Fruit fly (Drosophila melanogaster) whole organism, embryonic: ENCODE results near the gene mRpL13.
A peak's percentile ranks its signal among the peaks of the same experiment; 100 is the strongest.

Experiments used
- Awh ChIP-seq: fragments of 200-800 bp; sonication (Bioruptor generic); IDR thresholded peaks from 2 replicates; pipeline ENCODE4, ENCODE4 v1.3.6; 2022; ENCODE audit warnings: missing biosample characterization, missing genetic modification characterization
- B-H1 ChIP-seq: fragments of 200-800 bp; sonication (Bioruptor generic); IDR thresholded peaks from 3 replicates; pipeline ENCODE4 v1.3.6; 2022; ENCODE audit warnings: missing biosample characterization, missing genetic modification characterization
- CG10366 ChIP-seq: fragments of 200-800 bp; sonication (Bioruptor generic); IDR thresholded peaks from 2 replicates; pipeline ENCODE4 v1.3.6; 2022; ENCODE audit warnings: missing biosample characterization, missing genetic modification characterization
- CG10979 ChIP-seq: fragments of 200-800 bp; sonication (Bioruptor generic); optimal IDR thresholded peaks from 2 replicates; lab custom pipeline; 2018; ENCODE audit warnings: missing biosample characterization, mild to moderate bottlenecking, missing genetic modification characterization, moderate library complexity
- CG13296 ChIP-seq: fragments of 200-800 bp; sonication (Bioruptor generic); optimal IDR thresholded peaks from 3 replicates; lab custom pipeline; 2018; ENCODE audit warnings: missing biosample characterization, mild to moderate bottlenecking, missing genetic modification characterization
- CG13424 ChIP-seq: fragments of 200-800 bp; sonication (Bioruptor generic); optimal IDR thresholded peaks from 2 replicates; lab custom pipeline; 2019; ENCODE audit warnings: missing biosample characterization, mild to moderate bottlenecking, missing genetic modification characterization, moderate library complexity
- CG13624 ChIP-seq: fragments of 200-800 bp; sonication (Bioruptor generic); optimal IDR thresholded peaks from 2 replicates; lab custom pipeline; 2016; ENCODE audit warnings: missing biosample characterization, missing genetic modification characterization
- CG14860 ChIP-seq: fragments of 200-800 bp; sonication (Bioruptor generic); IDR thresholded peaks from 3 replicates; pipeline ENCODE4 v1.3.6; 2022; ENCODE audit warnings: missing biosample characterization, missing genetic modification characterization; ENCODE audit not compliant: partially characterized antibody
- CG15011 ChIP-seq: fragments of 200-800 bp; sonication (Bioruptor generic); optimal IDR thresholded peaks from 3 replicates; lab custom pipeline; 2018; ENCODE audit warnings: missing biosample characterization, mild to moderate bottlenecking, missing genetic modification characterization
- CG17328 ChIP-seq: fragments of 200-800 bp; sonication (Bioruptor generic); IDR thresholded peaks from 2 replicates; pipeline ENCODE4 v1.3.6; 2022; ENCODE audit warnings: missing biosample characterization, missing genetic modification characterization
- CG18476 ChIP-seq: fragments of 200-800 bp; sonication (Bioruptor generic); optimal IDR thresholded peaks from 2 replicates; lab custom pipeline; 2016; ENCODE audit warnings: missing biosample characterization, mild to moderate bottlenecking, missing genetic modification characterization
- CG2116 ChIP-seq: fragments of 200-800 bp; sonication (Bioruptor generic); optimal IDR thresholded peaks from 3 replicates; lab custom pipeline; 2018; ENCODE audit warnings: missing biosample characterization, mild to moderate bottlenecking, missing genetic modification characterization
- CG2199 ChIP-seq: fragments of 200-800 bp; sonication (Bioruptor generic); IDR thresholded peaks from 3 replicates; pipeline ENCODE4 v1.3.6; 2022; ENCODE audit warnings: missing biosample characterization, missing genetic modification characterization
- CG2202 ChIP-seq: fragments of 200-800 bp; sonication (Bioruptor generic); optimal IDR thresholded peaks from 2 replicates; lab custom pipeline; 2018; ENCODE audit warnings: missing biosample characterization, mild to moderate bottlenecking, missing genetic modification characterization
- CG32532 ChIP-seq: fragments of 200-800 bp; sonication (Bioruptor generic); IDR thresholded peaks from 2 replicates; pipeline ENCODE4 v1.3.6; 2022; ENCODE audit warnings: missing biosample characterization, missing genetic modification characterization
- CG3407 ChIP-seq: fragments of 200-800 bp; sonication (Bioruptor generic); optimal IDR thresholded peaks from 2 replicates; lab custom pipeline; 2018; ENCODE audit warnings: missing biosample characterization, mild to moderate bottlenecking, missing genetic modification characterization
- CG4617 ChIP-seq: fragments of 200-800 bp; sonication (Bioruptor generic); optimal IDR thresholded peaks from 3 replicates; lab custom pipeline; 2016; ENCODE audit warnings: missing biosample characterization, missing genetic modification characterization, borderline replicate concordance
- CG4820 ChIP-seq: fragments of 200-800 bp; sonication (Bioruptor generic); optimal IDR thresholded peaks from 3 replicates; lab custom pipeline; 2016; ENCODE audit warnings: missing biosample characterization, missing genetic modification characterization
- CG5953 ChIP-seq: fragments of 200-800 bp; sonication (Bioruptor generic); IDR thresholded peaks from 2 replicates; pipeline ENCODE4 v1.3.6; 2022; ENCODE audit warnings: missing biosample characterization, missing genetic modification characterization
- CG7372 ChIP-seq: fragments of 200-800 bp; sonication (Bioruptor generic); IDR thresholded peaks from 2 replicates; pipeline ENCODE4 v1.3.6; 2022; ENCODE audit warnings: missing biosample characterization, missing genetic modification characterization
- CG7556 ChIP-seq: fragments of 200-800 bp; sonication (Bioruptor generic); optimal IDR thresholded peaks from 2 replicates; lab custom pipeline; 2017; ENCODE audit warnings: missing biosample characterization, mild to moderate bottlenecking, missing genetic modification characterization
- CG9437 ChIP-seq: fragments of 200-800 bp; sonication (Bioruptor generic); optimal IDR thresholded peaks from 2 replicates; lab custom pipeline; 2018; ENCODE audit warnings: missing biosample characterization, mild to moderate bottlenecking, missing genetic modification characterization
- CG9817 ChIP-seq: fragments of 200-800 bp; sonication (Bioruptor generic); optimal IDR thresholded peaks from 2 replicates; lab custom pipeline; 2018; ENCODE audit warnings: missing biosample characterization, mild to moderate bottlenecking, missing genetic modification characterization, moderate library complexity
- CG9876 ChIP-seq: fragments of 200-800 bp; sonication (Bioruptor generic); optimal IDR thresholded peaks from 2 replicates; lab custom pipeline; 2016; ENCODE audit warnings: missing biosample characterization, missing genetic modification characterization
- Dad ChIP-seq: fragments of 200-800 bp; sonication (Bioruptor generic); optimal IDR thresholded peaks from 3 replicates; lab custom pipeline; 2016; ENCODE audit warnings: missing biosample characterization, missing genetic modification characterization
- E2f1 ChIP-seq: fragments of 200-800 bp; sonication (Bioruptor generic); IDR thresholded peaks from 2 replicates; pipeline ENCODE4 v1.3.6; 2022; ENCODE audit warnings: missing biosample characterization, missing genetic modification characterization
- Hey ChIP-seq: fragments of 200-800 bp; sonication (Bioruptor generic); optimal IDR thresholded peaks from 3 replicates; lab custom pipeline; 2018; ENCODE audit warnings: missing biosample characterization, mild to moderate bottlenecking, missing genetic modification characterization
- Myb ChIP-seq: fragments of 200-800 bp; sonication (Bioruptor generic); optimal IDR thresholded peaks from 2 replicates; lab custom pipeline; 2016; ENCODE audit warnings: missing biosample characterization, missing genetic modification characterization
- Sox102F ChIP-seq: fragments of 200-800 bp; sonication (Bioruptor generic); optimal IDR thresholded peaks from 2 replicates; lab custom pipeline; 2018; ENCODE audit warnings: missing biosample characterization, mild to moderate bottlenecking, missing genetic modification characterization, moderate library complexity
- bigmax ChIP-seq: fragments of 200-800 bp; sonication (Bioruptor generic); optimal IDR thresholded peaks from 2 replicates; lab custom pipeline; 2018; ENCODE audit warnings: missing biosample characterization, mild to moderate bottlenecking, missing genetic modification characterization
- dysf ChIP-seq: fragments of 200-800 bp; sonication (Bioruptor generic); IDR thresholded peaks from 3 replicates; pipeline ENCODE4 v1.3.6; 2022; ENCODE audit warnings: missing biosample characterization, missing genetic modification characterization
- eve ChIP-seq, 2 experiments: fragments of >200 bp; optimal IDR thresholded peaks; 2 replicates each; lab custom pipeline; 2017; ENCODE audit warnings: missing biosample characterization in 2 of 2, missing genetic modification characterization in 2 of 2
- ewg ChIP-seq: fragments of 200-800 bp; sonication (Bioruptor generic); optimal IDR thresholded peaks from 3 replicates; lab custom pipeline; 2017; ENCODE audit warnings: mild to moderate bottlenecking, missing biosample characterization, missing genetic modification reagents, missing genetic modification characterization
- gcm2 ChIP-seq: fragments of 200-800 bp; sonication (Bioruptor generic); optimal IDR thresholded peaks from 2 replicates; lab custom pipeline; 2016; ENCODE audit warnings: missing biosample characterization, missing genetic modification characterization
- ind ChIP-seq: fragments of 200-800 bp; sonication (Bioruptor generic); optimal IDR thresholded peaks from 3 replicates; lab custom pipeline; 2016; ENCODE audit warnings: missing biosample characterization, missing genetic modification characterization
- ken ChIP-seq: fragments of 200-800 bp; sonication (Bioruptor generic); IDR thresholded peaks from 3 replicates; pipeline ENCODE4 v1.3.6; 2022; ENCODE audit warnings: missing biosample characterization, missing genetic modification characterization
- maf-S ChIP-seq: fragments of 200-800 bp; sonication (Bioruptor generic); optimal IDR thresholded peaks from 2 replicates; lab custom pipeline; 2016; ENCODE audit warnings: missing biosample characterization, missing genetic modification characterization
- mirr ChIP-seq: fragments of 200-800 bp; sonication (Bioruptor generic); optimal IDR thresholded peaks from 3 replicates; lab custom pipeline; 2018; ENCODE audit warnings: missing biosample characterization, mild to moderate bottlenecking, missing genetic modification characterization
- nerfin-2 ChIP-seq: fragments of 200-800 bp; sonication (Bioruptor generic); IDR thresholded peaks from 2 replicates; pipeline ENCODE4 v1.3.6; 2022; ENCODE audit warnings: missing biosample characterization, missing genetic modification characterization; ENCODE audit not compliant: partially characterized antibody
- otp ChIP-seq: fragments of 200-800 bp; sonication (Bioruptor generic); IDR thresholded peaks from 3 replicates; pipeline ENCODE4, ENCODE4 v1.3.6; 2022; ENCODE audit warnings: missing biosample characterization, missing genetic modification characterization
- ro ChIP-seq: fragments of 200-800 bp; sonication (Bioruptor generic); IDR thresholded peaks from 2 replicates; pipeline ENCODE4 v1.3.6; 2022; ENCODE audit warnings: missing biosample characterization, missing genetic modification characterization
- row ChIP-seq: fragments of 200-800 bp; sonication (Bioruptor generic); IDR thresholded peaks from 3 replicates; pipeline ENCODE4 v1.3.6; 2022; ENCODE audit warnings: missing biosample characterization, missing genetic modification characterization
- schlank ChIP-seq: fragments of 200-800 bp; sonication (Bioruptor generic); optimal IDR thresholded peaks from 2 replicates; lab custom pipeline; 2018; ENCODE audit warnings: missing biosample characterization, mild to moderate bottlenecking, missing genetic modification characterization
- sqz ChIP-seq: fragments of 200-800 bp; sonication (Bioruptor generic); optimal IDR thresholded peaks from 3 replicates; lab custom pipeline; 2018; ENCODE audit warnings: missing biosample characterization, mild to moderate bottlenecking, missing genetic modification characterization
- tap ChIP-seq: fragments of 200-800 bp; optimal IDR thresholded peaks from 3 replicates; lab custom pipeline; 2019; ENCODE audit warnings: missing biosample characterization, mild to moderate bottlenecking, missing genetic modification characterization, moderate library complexity
- twi ChIP-seq: fragments of 200-800 bp; optimal IDR thresholded peaks from 2 replicates; lab custom pipeline; 2019; ENCODE audit warnings: missing biosample characterization, mild to moderate bottlenecking, missing genetic modification characterization, moderate library complexity
- wdn ChIP-seq: fragments of 200-800 bp; sonication (Bioruptor generic); IDR thresholded peaks from 2 replicates; pipeline ENCODE4 v1.3.6; 2022; ENCODE audit warnings: missing biosample characterization, missing genetic modification characterization
- yki ChIP-seq: fragments of >200 bp; optimal IDR thresholded peaks from 3 replicates; lab custom pipeline; 2018
- zen ChIP-seq: fragments of 200-800 bp; sonication (Bioruptor generic); optimal IDR thresholded peaks from 3 replicates; lab custom pipeline; 2018; ENCODE audit warnings: missing biosample characterization, mild to moderate bottlenecking, missing genetic modification characterization, moderate library complexity
- zf30C ChIP-seq: fragments of 200-800 bp; sonication (Bioruptor generic); optimal IDR thresholded peaks from 3 replicates; lab custom pipeline; 2018; ENCODE audit warnings: missing biosample characterization, mild to moderate bottlenecking, missing genetic modification characterization

The mRpL13 gene

DNA sequence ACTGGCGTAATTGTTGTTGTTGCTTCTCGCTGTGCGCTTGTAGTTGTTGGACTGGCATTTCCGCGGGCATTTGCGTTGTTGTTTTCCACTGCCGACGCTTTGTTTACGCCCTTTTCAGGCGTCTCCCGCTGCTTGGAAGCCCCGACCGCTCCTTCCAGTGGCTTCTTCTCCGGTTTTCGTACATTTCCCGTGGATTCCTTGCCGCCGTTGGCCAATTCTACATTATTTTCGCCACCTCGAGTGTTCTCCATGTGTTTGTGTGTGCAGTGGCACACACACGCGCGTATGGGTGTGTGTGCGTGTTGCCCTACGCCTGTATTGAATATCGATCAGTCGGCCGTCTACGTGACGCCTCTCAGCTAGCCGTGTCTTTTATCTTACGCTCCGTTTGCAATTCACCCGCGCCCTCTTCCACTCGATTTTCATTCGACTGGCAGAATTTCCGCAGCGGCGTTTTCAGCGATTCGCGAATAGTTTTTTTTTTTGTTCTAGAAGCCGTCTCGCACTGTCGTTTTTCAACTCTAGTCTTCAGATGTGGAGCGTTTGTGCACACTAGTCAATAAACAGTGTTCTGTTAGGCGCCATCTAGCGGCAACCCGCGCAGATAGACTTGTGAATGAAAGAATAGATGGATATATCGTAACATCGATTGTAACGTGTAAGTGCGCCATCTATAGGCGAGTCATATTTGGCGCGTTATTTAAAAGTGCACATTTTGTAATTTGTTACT is 19.7 kb downstream of the mRpL13 start, which contains the start of gene CG10600 (continued):
- peak; percentile 73 for TF ChIP-seq zen (tag; lab: Kevin White, UChicago)
- no peak for TF ChIP-seq CG5953 (GFP tag; lab: Robert Waterston, UW)
- TF ChIP-seq tap (tag; lab: Kevin White, UChicago): peak; percentile 18
- TF ChIP-seq CG13624 (GFP tag; lab: Kevin White, UChicago): peak; percentile 91
- TF ChIP-seq ro (GFP tag; lab: Robert Waterston, UW): no peak
- TF ChIP-seq CG9817 (tag; lab: Kevin White, UChicago): peak; percentile 72
- TF ChIP-seq CG7372: peak; percentile 16; the same call in 1 of the 2 replicates
- peak; percentile 75; the same call in 2 of the 3 replicates for TF ChIP-seq otp
- peak; percentile 77 for TF ChIP-seq schlank (tag; lab: Kevin White, UChicago)
- peak; percentile 44 for TF ChIP-seq CG2202 (tag; lab: Kevin White, UChicago)
- peak; percentile 55 for TF ChIP-seq row (GFP tag; lab: Robert Waterston, UW)
- TF ChIP-seq CG3407 (GFP tag; lab: Kevin White, UChicago): peak; percentile 61
- TF ChIP-seq Hey: no peak
- TF ChIP-seq ken (GFP tag; lab: Robert Waterston, UW): peak; percentile 74; the same call in 2 of the 3 replicates
- TF ChIP-seq CG14860 (GFP tag; lab: Robert Waterston, UW): peak; percentile 76
- 0 out of 3 replicates have a peak, but pooled peaks have one; percentile 57 for TF ChIP-seq CG2199 (GFP tag; lab: Robert Waterston, UW)
- TF ChIP-seq Sox102F (GFP tag; lab: Kevin White, UChicago): no peak
- TF ChIP-seq CG2116: peak; percentile 86
- peak; percentile 64 for TF ChIP-seq E2f1
- TF ChIP-seq CG13424 (tag; lab: Kevin White, UChicago): peak; percentile 61
- TF ChIP-seq gcm2 (GFP tag; lab: Kevin White, UChicago): peak; percentile 75
- TF ChIP-seq dysf: peak; percentile 77
- peak; percentile 81 for TF ChIP-seq maf-S (GFP tag; lab: Kevin White, UChicago)
- TF ChIP-seq CG10979 (tag; lab: Kevin White, UChicago): peak; percentile 50
- no peak for TF ChIP-seq eve (GFP tag; optimal IDR thresholded peaks at IDR 0.05; lab: Kevin White, UChicago)
- TF ChIP-seq twi: peak; percentile 34
- TF ChIP-seq ewg (GFP tag; lab: Kevin White, UChicago): peak; percentile 62
- peak; percentile 68 for TF ChIP-seq CG17328 (GFP tag; lab: Robert Waterston, UW)
- peak; percentile 57 for TF ChIP-seq CG10366 (GFP tag; lab: Robert Waterston, UW)
- TF ChIP-seq CG18476 (GFP tag; lab: Kevin White, UChicago): peak; percentile 75
- TF ChIP-seq Dad (GFP tag; lab: Kevin White, UChicago): peak; percentile 85
- peak; percentile 12 for TF ChIP-seq zf30C (GFP tag; lab: Kevin White, UChicago)
- peak; percentile 70 for TF ChIP-seq CG4820 (GFP tag; lab: Kevin White, UChicago)
- peak; percentile 86 for TF ChIP-seq CG32532
- no peak for TF ChIP-seq Awh (GFP tag; lab: Robert Waterston, UW)
- peak; percentile 54; the same call in 1 of the 2 replicates for TF ChIP-seq wdn (GFP tag; lab: Robert Waterston, UW)
- TF ChIP-seq sqz (GFP tag; lab: Kevin White, UChicago): peak; percentile 99
- peak; percentile 66 for TF ChIP-seq nerfin-2 (GFP tag; lab: Robert Waterston, UW)
- peak; percentile 69 for TF ChIP-seq mirr
- peak; percentile 86 for TF ChIP-seq ind (GFP tag; lab: Kevin White, UChicago)
- TF ChIP-seq yki: no peak
- TF ChIP-seq Myb (GFP tag; lab: Kevin White, UChicago): peak; percentile 85
- TF ChIP-seq CG4617 (GFP tag; lab: Kevin White, UChicago): peak; percentile 99
- peak; percentile 78 for TF ChIP-seq CG7556 (GFP tag; lab: Kevin White, UChicago)
- TF ChIP-seq B-H1 (GFP tag; lab: Robert Waterston, UW): peak; percentile 33; the same call in 1 of the 3 replicates
- peak; percentile 65 for TF ChIP-seq CG13296 (GFP tag; lab: Kevin White, UChicago)
- peak; percentile 18 for TF ChIP-seq bigmax (GFP tag; lab: Kevin White, UChicago)
- TF ChIP-seq CG15011 (GFP tag; lab: Kevin White, UChicago): no peak
- TF ChIP-seq CG9876 (GFP tag; lab: Kevin White, UChicago): peak; percentile 85
- TF ChIP-seq CG9437: peak; percentile 59
